Fruit fly (Drosophila melanogaster) whole organism, embryonic: ENCODE measurements around the gene CG11858.

ENCODE experiments used
- Aef1 ChIP-seq: fragments of 200-800 bp; sonication (Bioruptor generic); IDR thresholded peaks from 3 replicates; pipeline ENCODE4 v1.3.6; 2022; ENCODE audit warnings: missing biosample characterization, missing genetic modification characterization
- Bgb ChIP-seq: fragments of 200-800 bp; sonication (Bioruptor generic); IDR thresholded peaks from 2 replicates; pipeline ENCODE4 v1.3.6; 2022; ENCODE audit warnings: missing biosample characterization, missing genetic modification characterization; ENCODE audit not compliant: partially characterized antibody
- CG1024 ChIP-seq: fragments of 200-800 bp; sonication (Bioruptor generic); IDR thresholded peaks from 2 replicates; pipeline ENCODE4 v1.3.6; 2022; ENCODE audit warnings: missing biosample characterization, missing genetic modification characterization
- CG10543 ChIP-seq: fragments of 200-800 bp; sonication (Bioruptor generic); optimal IDR thresholded peaks from 3 replicates; lab custom pipeline; 2017; ENCODE audit warnings: missing biosample characterization, mild to moderate bottlenecking, missing genetic modification characterization, moderate library complexity
- CG13287 ChIP-seq: fragments of 200-800 bp; sonication (Bioruptor generic); IDR thresholded peaks from 2 replicates; pipeline ENCODE4 v1.3.6; 2022; ENCODE audit warnings: missing biosample characterization, missing genetic modification characterization; ENCODE audit not compliant: partially characterized antibody
- CG14860 ChIP-seq: fragments of 200-800 bp; sonication (Bioruptor generic); IDR thresholded peaks from 3 replicates; pipeline ENCODE4 v1.3.6; 2022; ENCODE audit warnings: missing biosample characterization, missing genetic modification characterization; ENCODE audit not compliant: partially characterized antibody
- CG15514 ChIP-seq: fragments of 200-800 bp; sonication (Bioruptor generic); optimal IDR thresholded peaks from 3 replicates; lab custom pipeline; 2017; ENCODE audit warnings: missing biosample characterization, missing genetic modification characterization, mild to moderate bottlenecking, moderate library complexity, missing genetic modification reagents
- CG16813 ChIP-seq: fragments of 200-800 bp; sonication (Bioruptor generic); IDR thresholded peaks from 3 replicates; pipeline ENCODE4 v1.3.6; 2022; ENCODE audit warnings: missing biosample characterization, missing genetic modification characterization; ENCODE audit not compliant: partially characterized antibody
- CG18476 ChIP-seq: fragments of 200-800 bp; sonication (Bioruptor generic); optimal IDR thresholded peaks from 2 replicates; lab custom pipeline; 2016; ENCODE audit warnings: missing biosample characterization, mild to moderate bottlenecking, missing genetic modification characterization
- CG31224 ChIP-seq: fragments of 200-800 bp; sonication (Bioruptor generic); IDR thresholded peaks from 2 replicates; pipeline ENCODE4 v1.3.6; 2022; ENCODE audit warnings: missing biosample characterization, missing genetic modification characterization
- CG34224 ChIP-seq: fragments of 200-800 bp; sonication (Bioruptor generic); IDR thresholded peaks from 3 replicates; pipeline ENCODE4 v1.3.6; 2022; ENCODE audit warnings: missing biosample characterization, missing genetic modification characterization; ENCODE audit not compliant: partially characterized antibody
- CG34376 ChIP-seq: fragments of 200-800 bp; sonication (Bioruptor generic); optimal IDR thresholded peaks from 2 replicates; lab custom pipeline; 2018; ENCODE audit warnings: missing biosample characterization, mild to moderate bottlenecking, missing genetic modification characterization
- CG3847 ChIP-seq: fragments of 200-800 bp; sonication (Bioruptor generic); IDR thresholded peaks from 2 replicates; pipeline ENCODE4 v1.3.6; 2022; ENCODE audit warnings: missing biosample characterization, missing genetic modification characterization
- CG42726 ChIP-seq: fragments of 200-800 bp; sonication (Bioruptor generic); IDR thresholded peaks from 2 replicates; pipeline ENCODE4 v1.3.6; 2022; ENCODE audit warnings: missing biosample characterization, missing genetic modification characterization; ENCODE audit not compliant: partially characterized antibody
- CG4424 ChIP-seq: fragments of 200-800 bp; sonication (Bioruptor generic); optimal IDR thresholded peaks from 3 replicates; lab custom pipeline; 2016; ENCODE audit warnings: missing biosample characterization, missing genetic modification characterization
- CG4617 ChIP-seq: fragments of 200-800 bp; sonication (Bioruptor generic); optimal IDR thresholded peaks from 3 replicates; lab custom pipeline; 2016; ENCODE audit warnings: missing biosample characterization, missing genetic modification characterization, borderline replicate concordance
- CG5245 ChIP-seq: fragments of 200-800 bp; sonication (Bioruptor generic); optimal IDR thresholded peaks from 3 replicates; lab custom pipeline; 2016; ENCODE audit warnings: missing biosample characterization, missing genetic modification characterization
- CG6791 ChIP-seq: fragments of 200-800 bp; sonication (Bioruptor generic); IDR thresholded peaks from 3 replicates; pipeline ENCODE4 v1.3.6; 2022; ENCODE audit warnings: missing biosample characterization, missing genetic modification characterization; ENCODE audit not compliant: partially characterized antibody
- CG6854 ChIP-seq: fragments of 200-800 bp; sonication (Bioruptor generic); optimal IDR thresholded peaks from 3 replicates; lab custom pipeline; 2017; ENCODE audit warnings: missing biosample characterization, mild to moderate bottlenecking, missing genetic modification characterization
- Dad ChIP-seq: fragments of 200-800 bp; sonication (Bioruptor generic); optimal IDR thresholded peaks from 3 replicates; lab custom pipeline; 2016; ENCODE audit warnings: missing biosample characterization, missing genetic modification characterization
- H15 ChIP-seq: fragments of 200-800 bp; sonication (Bioruptor generic); IDR thresholded peaks from 3 replicates; pipeline ENCODE4 v1.3.6; 2022; ENCODE audit warnings: missing biosample characterization, missing genetic modification characterization
- Hr3 ChIP-seq: fragments of 200-800 bp; sonication (Bioruptor generic); optimal IDR thresholded peaks from 3 replicates; lab custom pipeline; 2016; ENCODE audit warnings: missing biosample characterization, missing genetic modification characterization
- Lim3 ChIP-seq: fragments of 200-800 bp; sonication (Bioruptor generic); IDR thresholded peaks from 2 replicates; pipeline ENCODE4 v1.3.6; 2022; ENCODE audit warnings: missing biosample characterization, missing genetic modification characterization
- Max ChIP-seq: fragments of 200-800 bp; sonication (Bioruptor generic); optimal IDR thresholded peaks from 2 replicates; lab custom pipeline; 2016; ENCODE audit warnings: missing biosample characterization, mild to moderate bottlenecking, missing genetic modification characterization
- Med ChIP-seq: fragments of 200-800 bp; sonication (Bioruptor generic); peaks from one replicate; lab custom pipeline; 2016; ENCODE audit warnings: missing biosample characterization, missing genetic modification characterization, mild to moderate bottlenecking, inconsistent platforms, moderate library complexity
- Nf-YB ChIP-seq: fragments of 200-800 bp; sonication (Bioruptor generic); optimal IDR thresholded peaks from 3 replicates; lab custom pipeline; 2019; ENCODE audit warnings: missing biosample characterization, mild to moderate bottlenecking, missing genetic modification characterization, moderate library complexity
- Opbp ChIP-seq: fragments of 200-800 bp; sonication (Bioruptor generic); IDR thresholded peaks from 3 replicates; pipeline ENCODE4 v1.3.6; 2022; ENCODE audit warnings: missing biosample characterization, missing genetic modification characterization; ENCODE audit not compliant: partially characterized antibody
- Poxn ChIP-seq: fragments of 200-800 bp; sonication (Bioruptor generic); IDR thresholded peaks from 2 replicates; pipeline ENCODE4 v1.3.6; 2022; ENCODE audit warnings: missing biosample characterization, missing genetic modification characterization
- Sin3A ChIP-seq: fragments of >200 bp; optimal IDR thresholded peaks from 2 replicates; lab custom pipeline; 2018
- ara ChIP-seq: fragments of 200-800 bp; sonication (Bioruptor generic); IDR thresholded peaks from 2 replicates; pipeline ENCODE4 v1.3.6; 2022; ENCODE audit warnings: missing biosample characterization, missing genetic modification characterization
- ato ChIP-seq: fragments of 200-800 bp; sonication (Bioruptor generic); IDR thresholded peaks from 2 replicates; pipeline ENCODE4 v1.3.6; 2022; ENCODE audit warnings: missing biosample characterization, missing genetic modification characterization; ENCODE audit not compliant: partially characterized antibody
- chinmo ChIP-seq: fragments of 200-800 bp; sonication (Bioruptor generic); IDR thresholded peaks from 4 replicates; pipeline ENCODE4 v1.3.6; 2022; ENCODE audit warnings: missing biosample characterization, missing genetic modification characterization; ENCODE audit not compliant: partially characterized antibody
- eyg ChIP-seq: fragments of 200-800 bp; sonication (Bioruptor generic); optimal IDR thresholded peaks from 3 replicates; lab custom pipeline; 2016; ENCODE audit warnings: missing biosample characterization, missing genetic modification characterization
- fd102C ChIP-seq: fragments of 200-800 bp; sonication (Bioruptor generic); optimal IDR thresholded peaks from 2 replicates; lab custom pipeline; 2018; ENCODE audit warnings: missing biosample characterization, mild to moderate bottlenecking, missing genetic modification characterization, moderate library complexity
- gce ChIP-seq: fragments of 200-800 bp; sonication (Bioruptor generic); IDR thresholded peaks from 3 replicates; pipeline ENCODE4 v1.3.6; 2022; ENCODE audit warnings: missing biosample characterization, missing genetic modification characterization
- gsb ChIP-seq: fragments of 200-800 bp; sonication (Bioruptor generic); IDR thresholded peaks from 2 replicates; pipeline ENCODE4 v1.3.6; 2022; ENCODE audit warnings: missing biosample characterization, missing genetic modification characterization
- hbn ChIP-seq: fragments of 200-800 bp; sonication (Bioruptor generic); IDR thresholded peaks from 2 replicates; pipeline ENCODE4 v1.3.6; 2022; ENCODE audit warnings: missing biosample characterization, missing genetic modification characterization; ENCODE audit not compliant: partially characterized antibody
- her ChIP-seq: fragments of 200-800 bp; sonication (Bioruptor generic); optimal IDR thresholded peaks from 2 replicates; lab custom pipeline; 2016; ENCODE audit warnings: missing biosample characterization, missing genetic modification characterization
- jigr1 ChIP-seq: fragments of 200-800 bp; sonication (Bioruptor generic); IDR thresholded peaks from 3 replicates; pipeline ENCODE4 v1.3.6; 2022; ENCODE audit warnings: missing biosample characterization, missing genetic modification characterization
- lmd ChIP-seq: fragments of 200-800 bp; sonication (Bioruptor generic); IDR thresholded peaks from 2 replicates; pipeline ENCODE4 v1.3.6; 2022; ENCODE audit warnings: missing biosample characterization, missing genetic modification characterization
- nerfin-2 ChIP-seq: fragments of 200-800 bp; sonication (Bioruptor generic); IDR thresholded peaks from 2 replicates; pipeline ENCODE4 v1.3.6; 2022; ENCODE audit warnings: missing biosample characterization, missing genetic modification characterization; ENCODE audit not compliant: partially characterized antibody
- phol ChIP-seq: fragments of 200-800 bp; sonication (Bioruptor generic); optimal IDR thresholded peaks from 3 replicates; lab custom pipeline; 2018; ENCODE audit warnings: missing biosample characterization, mild to moderate bottlenecking, missing genetic modification characterization, moderate library complexity
- prd ChIP-seq, 3 experiments: fragments of >200 bp in 2 of 3; fragments of 200-800 bp in 1 of 3; sonication (Bioruptor generic) in 1 of 3; optimal IDR thresholded peaks in 2 of 3; IDR thresholded peaks in 1 of 3; 2 replicates in 2 of 3; 3 replicates in 1 of 3; pipeline versions ENCODE4 v1.3.6 to Lab custom; 2017 to 2022; ENCODE audit warnings: missing biosample characterization in 1 of 3, missing genetic modification characterization in 1 of 3
- trem ChIP-seq: fragments of 200-800 bp; optimal IDR thresholded peaks from 3 replicates; lab custom pipeline; 2019; ENCODE audit warnings: missing biosample characterization, mild to moderate bottlenecking, missing genetic modification characterization, moderate library complexity
- vnd ChIP-seq: fragments of 200-800 bp; sonication (Bioruptor generic); IDR thresholded peaks from 3 replicates; pipeline ENCODE4 v1.3.6; 2022; ENCODE audit warnings: missing biosample characterization, missing genetic modification characterization; ENCODE audit not compliant: partially characterized antibody
- vvl ChIP-seq: fragments of 200-800 bp; sonication (Bioruptor generic); IDR thresholded peaks from 2 replicates; pipeline ENCODE4 v1.3.6; 2022; ENCODE audit warnings: missing biosample characterization, missing genetic modification characterization
- zf30C ChIP-seq: fragments of 200-800 bp; sonication (Bioruptor generic); optimal IDR thresholded peaks from 3 replicates; lab custom pipeline; 2018; ENCODE audit warnings: missing biosample characterization, mild to moderate bottlenecking, missing genetic modification characterization
- zfh1 ChIP-seq: fragments of 200-800 bp; sonication (Bioruptor generic); IDR thresholded peaks from 3 replicates; pipeline ENCODE4 v1.3.6; 2022; ENCODE audit warnings: missing biosample characterization, missing genetic modification characterization

Gene CG11858

dm6 chr3R:25221203-25221807, 41.2 kb upstream of the CG11858 start, which contains the start of gene Alg9 (continued):
- TF ChIP-seq CG1024 (GFP tag; lab: Robert Waterston, UW) (peak; percentile 62; the same call in 1 of the 2 replicates), CG5245 (no peak), phol (tag; lab: Kevin White, UChicago) (peak; percentile 33), CG34224 (GFP tag; lab: Robert Waterston, UW) (peak; percentile 94), gsb (GFP tag; lab: Robert Waterston, UW) (no peak), ara (no peak), Aef1 (no peak), CG14860 (GFP tag; lab: Robert Waterston, UW) (peak; percentile 84), fd102C (GFP tag; lab: Kevin White, UChicago) (no peak), CG6791 (GFP tag; lab: Robert Waterston, UW) (peak; percentile 92), CG4617 (GFP tag; lab: Kevin White, UChicago) (peak; percentile 41), zf30C (GFP tag; lab: Kevin White, UChicago) (no peak), Sin3A (lab: Kevin White, UChicago) (peak; percentile 56), Poxn (no peak), CG15514 (GFP tag; lab: Kevin White, UChicago) (peak; percentile 94), H15 (GFP tag; lab: Robert Waterston, UW) (no peak), Dad (GFP tag; lab: Kevin White, UChicago) (peak; percentile 13), Max (GFP tag; lab: Kevin White, UChicago) (peak; percentile 24), hbn (peak; percentile 86), jigr1 (no peak), chinmo (GFP tag; lab: Robert Waterston, UW) (peak; percentile 96), eyg (GFP tag; lab: Kevin White, UChicago) (no peak), CG16813 (peak; percentile 89), Opbp (GFP tag; lab: Robert Waterston, UW) (peak; percentile 90; the same call in 2 of the 3 replicates), CG34376 (no peak), CG31224 (GFP tag; lab: Robert Waterston, UW) (no peak), nerfin-2 (GFP tag; lab: Robert Waterston, UW) (peak; percentile 93), CG42726 (GFP tag; lab: Robert Waterston, UW) (peak; percentile 77), CG18476 (GFP tag; lab: Kevin White, UChicago) (no peak), CG3847 (GFP tag; lab: Robert Waterston, UW) (no peak), Nf-YB (GFP tag; lab: Kevin White, UChicago) (no peak), CG10543 (GFP tag; lab: Kevin White, UChicago) (no peak), vnd (peak; percentile 88), vvl (GFP tag; lab: Robert Waterston, UW) (0 out of 2 replicates have a peak, but pooled peaks have one; percentile 37), Med (GFP tag; lab: Kevin White, UChicago) (peak; percentile 88), Lim3 (GFP tag; lab: Robert Waterston, UW) (no peak), Bgb (peak; percentile 93), ato (GFP tag; lab: Robert Waterston, UW) (peak; percentile 86), prd (optimal IDR thresholded peaks at IDR 0.05; lab: Kevin White, UChicago) (no peak), prd (GFP tag; IDR thresholded peaks at IDR 0.05; lab: Robert Waterston, UW) (no peak), CG13287 (GFP tag; lab: Robert Waterston, UW) (peak; percentile 94), trem (tag; lab: Kevin White, UChicago) (peak; percentile 58), her (GFP tag; lab: Kevin White, UChicago) (no peak), CG4424 (GFP tag; lab: Kevin White, UChicago) (no peak), lmd (GFP tag; lab: Robert Waterston, UW) (no peak), zfh1 (GFP tag; lab: Robert Waterston, UW) (no peak), gce (GFP tag; lab: Robert Waterston, UW) (no peak), Hr3 (GFP tag; lab: Kevin White, UChicago) (peak; percentile 64), CG6854 (GFP tag; lab: Kevin White, UChicago) (no peak)
